Fruit fly (Drosophila melanogaster) whole organism, embryonic: ENCODE data around the gene Neurl4.

Experiments
- ATbp ChIP-seq: fragments of 200-800 bp; sonication (Bioruptor generic); optimal IDR thresholded peaks from 2 replicates; lab custom pipeline; 2017; ENCODE audit warnings: missing biosample characterization, mild to moderate bottlenecking, missing genetic modification characterization, missing genetic modification reagents
- Ada2b ChIP-seq: fragments of 200-800 bp; sonication (Bioruptor generic); IDR thresholded peaks from 2 replicates; pipeline ENCODE4 v1.3.6; 2022; ENCODE audit warnings: missing biosample characterization, missing genetic modification characterization
- Antp ChIP-seq: fragments of 200-800 bp; sonication (Bioruptor generic); optimal IDR thresholded peaks from 3 replicates; lab custom pipeline; 2016; ENCODE audit warnings: missing biosample characterization, missing genetic modification characterization
- CG10462 ChIP-seq: fragments of 200-800 bp; sonication (Bioruptor generic); optimal IDR thresholded peaks from 2 replicates; lab custom pipeline; 2016; ENCODE audit warnings: missing biosample characterization, missing genetic modification characterization
- CG10979 ChIP-seq: fragments of 200-800 bp; sonication (Bioruptor generic); optimal IDR thresholded peaks from 2 replicates; lab custom pipeline; 2018; ENCODE audit warnings: missing biosample characterization, mild to moderate bottlenecking, missing genetic modification characterization, moderate library complexity
- CG13424 ChIP-seq: fragments of 200-800 bp; sonication (Bioruptor generic); optimal IDR thresholded peaks from 2 replicates; lab custom pipeline; 2019; ENCODE audit warnings: missing biosample characterization, mild to moderate bottlenecking, missing genetic modification characterization, moderate library complexity
- CG14667 ChIP-seq: fragments of 200-800 bp; sonication (Bioruptor generic); IDR thresholded peaks from 2 replicates; pipeline ENCODE4 v1.3.6; 2022; ENCODE audit warnings: missing biosample characterization, missing genetic modification characterization
- CG15514 ChIP-seq: fragments of 200-800 bp; sonication (Bioruptor generic); optimal IDR thresholded peaks from 3 replicates; lab custom pipeline; 2017; ENCODE audit warnings: missing biosample characterization, missing genetic modification characterization, mild to moderate bottlenecking, moderate library complexity, missing genetic modification reagents
- CG16779 ChIP-seq: fragments of 200-800 bp; sonication (Bioruptor generic); IDR thresholded peaks from 2 replicates; pipeline ENCODE4 v1.3.6; 2022; ENCODE audit warnings: missing biosample characterization, missing genetic modification characterization
- CG16863 ChIP-seq: fragments of 200-800 bp; sonication (Bioruptor generic); optimal IDR thresholded peaks from 3 replicates; lab custom pipeline; 2016; ENCODE audit warnings: missing biosample characterization, missing genetic modification characterization
- CG17802 ChIP-seq: fragments of 200-800 bp; sonication (Bioruptor generic); optimal IDR thresholded peaks from 2 replicates; lab custom pipeline; 2018; ENCODE audit warnings: missing biosample characterization, mild to moderate bottlenecking, missing genetic modification characterization, moderate library complexity
- CG31441 ChIP-seq: fragments of 200-800 bp; sonication (Bioruptor generic); IDR thresholded peaks from 2 replicates; pipeline ENCODE4 v1.3.6; 2022; ENCODE audit warnings: missing biosample characterization, missing genetic modification characterization
- CG33557 ChIP-seq: fragments of 200-800 bp; sonication (Bioruptor generic); optimal IDR thresholded peaks from 2 replicates; lab custom pipeline; 2019; ENCODE audit warnings: missing biosample characterization, mild to moderate bottlenecking, missing genetic modification characterization, moderate library complexity
- CG42726 ChIP-seq: fragments of 200-800 bp; sonication (Bioruptor generic); IDR thresholded peaks from 2 replicates; pipeline ENCODE4 v1.3.6; 2022; ENCODE audit warnings: missing biosample characterization, missing genetic modification characterization; ENCODE audit not compliant: partially characterized antibody
- CG4424 ChIP-seq: fragments of 200-800 bp; sonication (Bioruptor generic); optimal IDR thresholded peaks from 3 replicates; lab custom pipeline; 2016; ENCODE audit warnings: missing biosample characterization, missing genetic modification characterization
- CG4707 ChIP-seq: fragments of 200-800 bp; sonication (Bioruptor generic); optimal IDR thresholded peaks from 2 replicates; lab custom pipeline; 2018; ENCODE audit warnings: missing biosample characterization, mild to moderate bottlenecking, missing genetic modification characterization, moderate library complexity
- CG7786 ChIP-seq: fragments of 200-800 bp; sonication (Bioruptor generic); optimal IDR thresholded peaks from 2 replicates; lab custom pipeline; 2016; ENCODE audit warnings: missing biosample characterization, missing genetic modification characterization
- Dad ChIP-seq: fragments of 200-800 bp; sonication (Bioruptor generic); optimal IDR thresholded peaks from 3 replicates; lab custom pipeline; 2016; ENCODE audit warnings: missing biosample characterization, missing genetic modification characterization
- Dip2 ChIP-seq: fragments of 200-800 bp; sonication (Bioruptor generic); IDR thresholded peaks from 2 replicates; pipeline ENCODE4 v1.3.6; 2022; ENCODE audit warnings: missing biosample characterization, missing genetic modification characterization
- E2f1 ChIP-seq: fragments of 200-800 bp; sonication (Bioruptor generic); IDR thresholded peaks from 2 replicates; pipeline ENCODE4 v1.3.6; 2022; ENCODE audit warnings: missing biosample characterization, missing genetic modification characterization
- HLHmδ ChIP-seq: fragments of 200-800 bp; sonication (Bioruptor generic); optimal IDR thresholded peaks from 2 replicates; lab custom pipeline; 2018; ENCODE audit warnings: missing biosample characterization, mild to moderate bottlenecking, missing genetic modification characterization, moderate library complexity
- Lpt ChIP-seq: fragments of >200 bp; optimal IDR thresholded peaks from 2 replicates; lab custom pipeline; 2018; ENCODE audit warnings: missing biosample characterization, missing genetic modification characterization
- Max ChIP-seq: fragments of 200-800 bp; sonication (Bioruptor generic); optimal IDR thresholded peaks from 2 replicates; lab custom pipeline; 2016; ENCODE audit warnings: missing biosample characterization, mild to moderate bottlenecking, missing genetic modification characterization
- Oaz ChIP-seq: fragments of 200-800 bp; sonication (Bioruptor generic); IDR thresholded peaks from 2 replicates; pipeline ENCODE4 v1.3.6; 2022; ENCODE audit warnings: missing biosample characterization, missing genetic modification characterization
- Optix ChIP-seq: fragments of 200-800 bp; sonication (Bioruptor generic); IDR thresholded peaks from 3 replicates; pipeline ENCODE4 v1.3.6; 2022; ENCODE audit warnings: missing biosample characterization, missing genetic modification characterization
- Ptx1 ChIP-seq: fragments of 200-800 bp; sonication (Bioruptor generic); IDR thresholded peaks from 2 replicates; pipeline ENCODE4 v1.3.6; 2022; ENCODE audit warnings: missing biosample characterization, missing genetic modification characterization
- Rfx ChIP-seq: fragments of 200-800 bp; sonication (Bioruptor generic); IDR thresholded peaks from 2 replicates; pipeline ENCODE4 v1.3.6; 2022; ENCODE audit warnings: missing biosample characterization, missing genetic modification characterization
- Side ChIP-seq: fragments of 200-800 bp; sonication (Bioruptor generic); optimal IDR thresholded peaks from 2 replicates; lab custom pipeline; 2016; ENCODE audit warnings: missing biosample characterization, missing genetic modification characterization
- Vsx1 ChIP-seq: fragments of 200-800 bp; sonication (Bioruptor generic); optimal IDR thresholded peaks from 2 replicates; lab custom pipeline; 2017; ENCODE audit warnings: missing biosample characterization, mild to moderate bottlenecking, missing genetic modification characterization, missing genetic modification reagents
- Xrp1 ChIP-seq: fragments of 200-800 bp; sonication (Bioruptor generic); IDR thresholded peaks from 2 replicates; pipeline ENCODE4 v1.3.6; 2022; ENCODE audit warnings: missing biosample characterization, missing genetic modification characterization
- amos ChIP-seq: fragments of 200-800 bp; sonication (Bioruptor generic); IDR thresholded peaks from 2 replicates; pipeline ENCODE4 v1.3.6; 2022; ENCODE audit warnings: missing biosample characterization, missing genetic modification characterization; ENCODE audit not compliant: partially characterized antibody
- ap ChIP-seq: fragments of 200-800 bp; sonication (Bioruptor generic); IDR thresholded peaks from 2 replicates; pipeline ENCODE4 v1.3.6; 2022; ENCODE audit warnings: missing biosample characterization, missing genetic modification characterization
- az2 ChIP-seq: fragments of 200-800 bp; sonication (Bioruptor generic); optimal IDR thresholded peaks from 3 replicates; lab custom pipeline; 2016; ENCODE audit warnings: missing biosample characterization, missing genetic modification characterization
- bcd ChIP-seq: fragments of 200-800 bp; sonication (Bioruptor generic); optimal IDR thresholded peaks from 2 replicates; lab custom pipeline; 2017; ENCODE audit warnings: missing biosample characterization, mild to moderate bottlenecking, missing genetic modification characterization
- cg ChIP-seq: fragments of 200-800 bp; sonication (Bioruptor generic); optimal IDR thresholded peaks from 3 replicates; lab custom pipeline; 2019; ENCODE audit warnings: missing biosample characterization, mild to moderate bottlenecking, missing genetic modification characterization, moderate library complexity
- dimm ChIP-seq: fragments of 200-800 bp; sonication (Bioruptor generic); IDR thresholded peaks from 2 replicates; pipeline ENCODE4 v1.3.6; 2022; ENCODE audit warnings: missing biosample characterization, missing genetic modification characterization
- grau ChIP-seq: fragments of 200-800 bp; optimal IDR thresholded peaks from 3 replicates; lab custom pipeline; 2019; ENCODE audit warnings: missing biosample characterization, mild to moderate bottlenecking, missing genetic modification characterization, moderate library complexity
- grn ChIP-seq: fragments of 200-800 bp; sonication (Bioruptor generic); optimal IDR thresholded peaks from 3 replicates; lab custom pipeline; 2017; ENCODE audit warnings: missing biosample characterization, missing genetic modification characterization
- gt ChIP-seq: fragments of 200-800 bp; sonication (Bioruptor generic); IDR thresholded peaks from 2 replicates; pipeline ENCODE4 v1.3.6; 2022; ENCODE audit warnings: missing biosample characterization, missing genetic modification characterization
- ken ChIP-seq: fragments of 200-800 bp; sonication (Bioruptor generic); IDR thresholded peaks from 3 replicates; pipeline ENCODE4 v1.3.6; 2022; ENCODE audit warnings: missing biosample characterization, missing genetic modification characterization
- lilli ChIP-seq: fragments of 200-800 bp; sonication (Bioruptor generic); optimal IDR thresholded peaks from 3 replicates; lab custom pipeline; 2016; ENCODE audit warnings: missing biosample characterization, missing genetic modification characterization
- odd ChIP-seq: fragments of 200-800 bp; sonication (Bioruptor generic); optimal IDR thresholded peaks from 2 replicates; lab custom pipeline; 2017; ENCODE audit warnings: missing biosample characterization, mild to moderate bottlenecking, missing genetic modification characterization
- org-1 ChIP-seq: fragments of 200-800 bp; sonication (Bioruptor generic); optimal IDR thresholded peaks from 2 replicates; lab custom pipeline; 2017; ENCODE audit warnings: missing biosample characterization, missing genetic modification characterization
- pb ChIP-seq: fragments of 200-800 bp; sonication (Bioruptor generic); optimal IDR thresholded peaks from 3 replicates; lab custom pipeline; 2016; ENCODE audit warnings: missing biosample characterization, missing genetic modification characterization
- sens-2 ChIP-seq: fragments of 200-800 bp; sonication (Bioruptor generic); IDR thresholded peaks from 2 replicates; pipeline ENCODE4 v1.3.6; 2022; ENCODE audit warnings: missing biosample characterization, missing genetic modification characterization
- stwl ChIP-seq: fragments of 200-800 bp; sonication (Bioruptor generic); optimal IDR thresholded peaks from 3 replicates; lab custom pipeline; 2018; ENCODE audit warnings: missing biosample characterization, mild to moderate bottlenecking, missing genetic modification characterization, moderate library complexity
- sug ChIP-seq: fragments of 200-800 bp; optimal IDR thresholded peaks from 2 replicates; lab custom pipeline; 2019; ENCODE audit warnings: missing biosample characterization, mild to moderate bottlenecking, missing genetic modification characterization, moderate library complexity
- tap ChIP-seq: fragments of 200-800 bp; optimal IDR thresholded peaks from 3 replicates; lab custom pipeline; 2019; ENCODE audit warnings: missing biosample characterization, mild to moderate bottlenecking, missing genetic modification characterization, moderate library complexity
- tio ChIP-seq: fragments of 200-800 bp; sonication (Bioruptor generic); optimal IDR thresholded peaks from 2 replicates; lab custom pipeline; 2017; ENCODE audit warnings: missing biosample characterization, missing genetic modification characterization, inconsistent platforms
- zen2 ChIP-seq: fragments of 200-800 bp; sonication (Bioruptor generic); IDR thresholded peaks from 3 replicates; pipeline ENCODE4 v1.3.6; 2022; ENCODE audit warnings: missing biosample characterization, missing genetic modification characterization; ENCODE audit not compliant: partially characterized antibody
- zfh2 ChIP-seq: fragments of 200-800 bp; sonication (Bioruptor generic); optimal IDR thresholded peaks from 2 replicates; lab custom pipeline; 2016; ENCODE audit warnings: missing biosample characterization, missing genetic modification characterization

The Neurl4 gene

dm6 chr3L:14004963-14005458 is 44.7 kb downstream of the Neurl4 start (continued):
- TF ChIP-seq CG31441 (GFP tag; lab: Robert Waterston, UW) (peak; percentile 93), CG4424 (GFP tag; lab: Kevin White, UChicago) (peak; percentile 94), Max (GFP tag; lab: Kevin White, UChicago) (peak; percentile 92), CG16863 (GFP tag; lab: Kevin White, UChicago) (peak; percentile 97), Ada2b (GFP tag; lab: Robert Waterston, UW) (peak; percentile 97), ATbp (peak; percentile 95), amos (peak; percentile 23; the same call in 1 of the 2 replicates), HLHmδ (GFP tag; lab: Kevin White, UChicago) (no peak), CG4707 (peak; percentile 84), Ptx1 (GFP tag; lab: Robert Waterston, UW) (peak; percentile 91), CG7786 (peak; percentile 97), grn (GFP tag; lab: Kevin White, UChicago) (no peak), lilli (peak; percentile 97), CG33557 (GFP tag; lab: Kevin White, UChicago) (peak; percentile 53), CG10979 (tag; lab: Kevin White, UChicago) (peak; percentile 92), CG13424 (tag; lab: Kevin White, UChicago) (peak; percentile 97), Rfx (GFP tag; lab: Robert Waterston, UW) (peak; percentile 94), Oaz (GFP tag; lab: Robert Waterston, UW) (peak; percentile 94), Vsx1 (GFP tag; lab: Kevin White, UChicago) (peak; percentile 89), CG15514 (peak; percentile 91), pb (GFP tag; lab: Kevin White, UChicago) (peak; percentile 90), ap (GFP tag; lab: Robert Waterston, UW) (peak; percentile 95), tap (tag; lab: Kevin White, UChicago) (peak; percentile 95), Side (peak; percentile 94), zfh2 (GFP tag; lab: Kevin White, UChicago) (peak; percentile 94), Dad (GFP tag; lab: Kevin White, UChicago) (peak; percentile 95), Lpt (GFP tag; lab: Kevin White, UChicago) (no peak), Xrp1 (GFP tag; lab: Robert Waterston, UW) (peak; percentile 93), bcd (GFP tag; lab: Kevin White, UChicago) (peak; percentile 95), cg (peak; percentile 92), grau (tag; lab: Kevin White, UChicago) (peak; percentile 93), CG14667 (GFP tag; lab: Robert Waterston, UW) (peak; percentile 79), tio (GFP tag; lab: Kevin White, UChicago) (no peak), CG16779 (peak; percentile 88), zen2 (GFP tag; lab: Robert Waterston, UW) (no peak), sens-2 (GFP tag; lab: Robert Waterston, UW) (peak; percentile 86), Antp (GFP tag; lab: Kevin White, UChicago) (peak; percentile 97), CG42726 (no peak), gt (peak; percentile 78), CG10462 (GFP tag; lab: Kevin White, UChicago) (peak; percentile 86), odd (GFP tag; lab: Kevin White, UChicago) (peak; percentile 90), dimm (GFP tag; lab: Robert Waterston, UW) (no peak; the same call in 1 of the 2 replicates), ken (GFP tag; lab: Robert Waterston, UW) (peak; percentile 99), CG17802 (peak; percentile 81), E2f1 (peak; percentile 89), org-1 (peak; percentile 93), az2 (GFP tag; lab: Kevin White, UChicago) (peak; percentile 95), stwl (tag; lab: Kevin White, UChicago) (no peak), sug (peak; percentile 93), Dip2 (GFP tag; lab: Robert Waterston, UW) (no peak; the same call in 1 of the 2 replicates), Optix (peak; percentile 97)
